Worm (Caenorhabditis elegans) whole organism, L4/young adult: ENCODE measurements around the gene dpy-19.

ENCODE experiments used
- W03F9.2 ChIP-seq: fragments of 150-350 bp; optimal IDR thresholded peaks from 2 replicates; lab custom pipeline; 2014; ENCODE audit warnings: missing biosample characterization, missing genetic modification characterization
- dao-5 ChIP-seq: sonication (generic microtip); optimal IDR thresholded peaks from 2 replicates; lab custom pipeline; 2016; ENCODE audit warnings: missing genotype, missing genetic modification characterization, moderate library complexity, missing compliant biosample characterization
- him-1 ChIP-seq: sonication (generic microtip); optimal IDR thresholded peaks from 2 replicates; lab custom pipeline; 2016; ENCODE audit warnings: missing genotype, missing genetic modification reagents, missing genetic modification characterization, missing compliant biosample characterization

DNA sequence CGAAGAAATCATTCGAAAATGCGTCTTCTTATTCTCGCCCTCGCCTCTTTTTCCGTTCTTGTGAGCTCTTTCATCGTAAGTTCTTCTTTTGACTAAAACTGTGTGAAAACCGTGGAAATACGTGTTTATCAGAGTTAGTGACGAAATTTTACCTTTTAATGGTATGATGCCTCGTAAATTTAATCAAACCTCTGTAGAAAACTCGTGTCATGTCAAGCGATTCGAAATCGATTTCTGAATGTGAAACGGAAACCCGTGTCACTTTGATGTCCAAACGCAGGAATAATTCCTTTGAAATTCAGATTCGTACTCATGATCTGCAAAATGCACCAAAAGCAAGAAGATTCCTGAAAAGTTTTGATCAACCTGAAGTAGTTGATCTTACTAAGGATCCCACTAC, 18.7 kb downstream of the dpy-19 start, which contains the start of gene F22B7.3:
- TF ChIP-seq him-1 (no peak), W03F9.2 (tag; lab: Kevin White, UChicago) (no peak), dao-5 (tag; lab: Kevin White, UChicago) (no peak)
